Worm (Caenorhabditis elegans) whole organism, midembryonic: Measurements from ENCODE around the gene taf-8.

Experiments
- flt-1 ChIP-seq: fragments of 200-800 bp; sonication (Bioruptor generic); IDR thresholded peaks from 2 replicates; pipeline ENCODE4 v1.3.6; 2022; ENCODE audit warnings: missing genetic modification characterization, missing compliant biosample characterization
- klf-2 ChIP-seq: fragments of 200-800 bp; sonication (Bioruptor generic); conservative IDR thresholded peaks from 2 replicates; pipeline ENCODE4 v1.3.6; 2022; ENCODE audit warnings: missing genetic modification reagents, missing genetic modification characterization, missing compliant biosample characterization
- med-1 ChIP-seq: sonication (generic microtip); optimal IDR thresholded peaks from 2 replicates; lab custom pipeline; 2017; ENCODE audit warnings: missing genetic modification characterization, mild to moderate bottlenecking, missing compliant biosample characterization, antibody characterized with exemption, missing genetic modification reagents; ENCODE audit not compliant: insufficient read depth
- ref-1 ChIP-seq: fragments of 200-800 bp; sonication (Bioruptor generic); conservative IDR thresholded peaks from 2 replicates; pipeline ENCODE4 v1.3.6; 2022; ENCODE audit warnings: missing genetic modification reagents, missing genetic modification characterization, missing compliant biosample characterization
- ztf-29 ChIP-seq: fragments of 200-800 bp; sonication (Bioruptor generic); IDR thresholded peaks from 2 replicates; pipeline ENCODE4 v1.3.6; 2022; ENCODE audit warnings: missing genetic modification reagents, missing genetic modification characterization, missing compliant biosample characterization

- TF ChIP-seq flt-1 (GFP tag; lab: Robert Waterston, UW) (no peak), ztf-29 (GFP tag; lab: Robert Waterston, UW) (no peak), med-1 (GFP tag; lab: Kevin White, UChicago) (no peak), ref-1 (no peak), klf-2 (GFP tag; lab: Robert Waterston, UW) (no peak)
These were observed 37.1 kb downstream of the taf-8 start, which contains the start of gene Y53C12A.3 for ce11 chrII:9706207-9706606.
